Worm (Caenorhabditis elegans) whole organism, mixed stage, embryonic: Measurements from ENCODE around the gene cox-15.

ENCODE experiments used
- ceh-43 ChIP-seq: fragments of 200-800 bp; sonication (Bioruptor generic); optimal IDR thresholded peaks from 2 replicates; lab custom pipeline; 2018; ENCODE audit warnings: mild to moderate bottlenecking, missing genetic modification characterization, moderate library complexity, missing compliant biosample characterization
- ces-1 ChIP-seq: fragments of 150-350 bp; optimal IDR thresholded peaks from 2 replicates; lab custom pipeline; 2014; ENCODE audit warnings: missing biosample characterization, missing genetic modification reagents, missing genetic modification characterization
- elt-1 ChIP-seq: sonication (generic microtip); optimal IDR thresholded peaks from 2 replicates; lab custom pipeline; 2017; ENCODE audit warnings: missing genetic modification characterization, mild to moderate bottlenecking, missing compliant biosample characterization, antibody characterized with exemption, moderate library complexity, borderline replicate concordance; ENCODE audit not compliant: insufficient read depth
- lin-32 ChIP-seq: fragments of 200-800 bp; sonication (Bioruptor generic); optimal IDR thresholded peaks from 2 replicates; lab custom pipeline; 2018; ENCODE audit warnings: mild to moderate bottlenecking, missing genetic modification characterization, missing compliant biosample characterization
- lsy-2 ChIP-seq: fragments of 150-350 bp; optimal IDR thresholded peaks from 2 replicates; lab custom pipeline; 2014; ENCODE audit warnings: missing biosample characterization, missing genetic modification characterization
- mep-1 ChIP-seq: fragments of 150-350 bp; optimal IDR thresholded peaks from 2 replicates; lab custom pipeline; 2017; ENCODE audit warnings: missing biosample characterization, missing genetic modification reagents, missing genetic modification characterization, inconsistent platforms
- mls-2 ChIP-seq: sonication (generic microtip); optimal IDR thresholded peaks from 2 replicates; lab custom pipeline; 2016; ENCODE audit warnings: mild to moderate bottlenecking, missing genetic modification characterization, moderate library complexity, missing compliant biosample characterization
- nhr-12 ChIP-seq: fragments of 150-350 bp; optimal IDR thresholded peaks from 2 replicates; lab custom pipeline; 2014; ENCODE audit warnings: missing biosample characterization, missing genetic modification characterization
- nhr-2 ChIP-seq: fragments of 150-350 bp; optimal IDR thresholded peaks from 2 replicates; lab custom pipeline; 2014; ENCODE audit warnings: missing biosample characterization, missing genetic modification characterization
- nhr-237 ChIP-seq: fragments of 150-350 bp; optimal IDR thresholded peaks from 2 replicates; lab custom pipeline; 2014; ENCODE audit warnings: missing biosample characterization, missing genetic modification characterization
- nhr-76 ChIP-seq: sonication (generic microtip); optimal IDR thresholded peaks from 2 replicates; lab custom pipeline; 2017; ENCODE audit warnings: missing biosample characterization, missing genetic modification characterization
- snpc-4 ChIP-seq: fragments of 150-350 bp; optimal IDR thresholded peaks from 2 replicates; lab custom pipeline; 2014; ENCODE audit warnings: missing biosample characterization, missing genetic modification characterization
- unc-39 ChIP-seq: fragments of 150-350 bp; optimal IDR thresholded peaks from 2 replicates; lab custom pipeline; 2014; ENCODE audit warnings: missing biosample characterization, missing genetic modification characterization
- ztf-11 ChIP-seq: fragments of 150-350 bp; optimal IDR thresholded peaks from 2 replicates; lab custom pipeline; 2014; ENCODE audit warnings: missing biosample characterization, missing genetic modification characterization

ce11 chrII:11275484-11275883, 40.7 kb upstream of the cox-15 start:
- TF ChIP-seq nhr-12 (tag; lab: Kevin White, UChicago) (no peak), nhr-76 (tag; lab: Kevin White, UChicago) (no peak), ces-1 (no peak), lsy-2 (tag; lab: Kevin White, UChicago) (no peak), snpc-4 (no peak), mep-1 (tag; lab: Kevin White, UChicago) (no peak), ztf-11 (tag; lab: Kevin White, UChicago) (no peak), unc-39 (tag; lab: Kevin White, UChicago) (no peak), lin-32 (GFP tag; lab: Kevin White, UChicago) (no peak), ceh-43 (no peak), elt-1 (tag; lab: Kevin White, UChicago) (no peak), mls-2 (tag; lab: Kevin White, UChicago) (no peak), nhr-237 (tag; lab: Kevin White, UChicago) (no peak), nhr-2 (tag; lab: Kevin White, UChicago) (no peak)
